Worm (Caenorhabditis elegans) whole organism, L4 larva: ENCODE data around the gene T28C6.8.

Experiments
- D1046.2 ChIP-seq: fragments of 200-800 bp; sonication (Bioruptor generic); IDR thresholded peaks from 2 replicates; pipeline ENCODE4 v1.3.6; 2022; ENCODE audit warnings: missing genetic modification characterization, missing compliant biosample characterization
- R02D3.7 ChIP-seq: fragments of 150-350 bp; sonication (generic microtip); optimal IDR thresholded peaks from 3 replicates; lab custom pipeline; 2014; ENCODE audit warnings: missing biosample characterization, missing genetic modification characterization
- Y105C5A.15 ChIP-seq: fragments of 200-800 bp; sonication (Bioruptor generic); IDR thresholded peaks from 2 replicates; pipeline ENCODE4 v1.3.6; 2022; ENCODE audit warnings: missing genetic modification characterization, missing compliant biosample characterization
- Y48G9A.11 ChIP-seq: fragments of 200-800 bp; sonication (Bioruptor generic); IDR thresholded peaks from 2 replicates; pipeline ENCODE4 v1.3.6; 2022; ENCODE audit warnings: missing genetic modification reagents, missing genetic modification characterization, missing compliant biosample characterization
- Y5F2A.4 ChIP-seq: fragments of 200-800 bp; sonication (Bioruptor generic); optimal IDR thresholded peaks from 2 replicates; lab custom pipeline; 2018; ENCODE audit warnings: mild to moderate bottlenecking, missing genetic modification characterization, missing compliant biosample characterization
- ZK337.2 ChIP-seq: fragments of 200-800 bp; sonication (Bioruptor generic); IDR thresholded peaks from 2 replicates; pipeline ENCODE4 v1.3.6; 2022; ENCODE audit warnings: missing genetic modification reagents, missing genetic modification characterization, missing compliant biosample characterization
- aha-1 ChIP-seq: fragments of 150-350 bp; peaks from one replicate; lab custom pipeline; 2014; ENCODE audit warnings: missing biosample characterization, missing genetic modification characterization
- ceh-32 ChIP-seq: sonication (generic microtip); optimal IDR thresholded peaks from 2 replicates; lab custom pipeline; 2016; ENCODE audit warnings: mild to moderate bottlenecking, missing genetic modification characterization, missing compliant biosample characterization; ENCODE audit not compliant: poor library complexity
- ceh-44 ChIP-seq: fragments of 200-800 bp; sonication (Bioruptor generic); IDR thresholded peaks from 2 replicates; pipeline ENCODE4 v1.3.6; 2022; ENCODE audit warnings: missing genetic modification reagents, missing genetic modification characterization, missing compliant biosample characterization
- ceh-62 ChIP-seq: sonication (generic microtip); optimal IDR thresholded peaks from 2 replicates; lab custom pipeline; 2017; ENCODE audit warnings: missing biosample characterization, missing genetic modification characterization
- ceh-82 ChIP-seq: sonication (generic microtip); optimal IDR thresholded peaks from 2 replicates; lab custom pipeline; 2017; ENCODE audit warnings: missing biosample characterization, missing genetic modification characterization
- dmd-6 ChIP-seq: fragments of 200-800 bp; sonication (Bioruptor generic); IDR thresholded peaks from 2 replicates; pipeline ENCODE4 v1.3.6; 2022; ENCODE audit warnings: missing genetic modification reagents, missing genetic modification characterization, missing compliant biosample characterization
- dmd-9 ChIP-seq: fragments of 200-800 bp; sonication (Bioruptor generic); IDR thresholded peaks from 2 replicates; pipeline ENCODE4 v1.3.6; 2022; ENCODE audit warnings: missing genetic modification reagents, missing genetic modification characterization, missing compliant biosample characterization
- dpl-1 ChIP-seq: fragments of 150-350 bp; optimal IDR thresholded peaks from 2 replicates; lab custom pipeline; 2014; ENCODE audit warnings: missing biosample characterization, missing genetic modification reagents, missing genetic modification characterization
- egl-27 ChIP-seq: sonication (generic microtip); optimal IDR thresholded peaks from 3 replicates; lab custom pipeline; 2017; ENCODE audit warnings: missing biosample characterization, missing genetic modification reagents, missing genetic modification characterization
- egl-43 ChIP-seq: fragments of 200-800 bp; sonication (Bioruptor generic); IDR thresholded peaks from 2 replicates; pipeline ENCODE4 v1.3.6; 2022; ENCODE audit warnings: missing genetic modification reagents, missing genetic modification characterization, missing compliant biosample characterization
- fkh-10 ChIP-seq: fragments of 150-350 bp; optimal IDR thresholded peaks from 2 replicates; lab custom pipeline; 2014; ENCODE audit warnings: missing biosample characterization, missing genetic modification reagents, missing genetic modification characterization
- hlh-30 ChIP-seq: sonication (generic microtip); optimal IDR thresholded peaks from 2 replicates; lab custom pipeline; 2017; ENCODE audit warnings: antibody characterized with exemption, mild to moderate bottlenecking, missing genetic modification characterization, missing compliant biosample characterization; ENCODE audit not compliant: insufficient read depth
- lim-7 ChIP-seq: fragments of 200-800 bp; sonication (Bioruptor generic); IDR thresholded peaks from 2 replicates; pipeline ENCODE4 v1.3.6; 2022; ENCODE audit warnings: missing genetic modification characterization, missing compliant biosample characterization
- lin-13 ChIP-seq: fragments of 150-350 bp; optimal IDR thresholded peaks from 2 replicates; lab custom pipeline; 2014; ENCODE audit warnings: missing biosample characterization, missing genetic modification reagents, missing genetic modification characterization
- lin-15B ChIP-seq: fragments of 150-350 bp; sonication (generic microtip); optimal IDR thresholded peaks from 3 replicates; lab custom pipeline; 2014; ENCODE audit warnings: missing biosample characterization, missing genetic modification characterization
- lin-29 ChIP-seq: fragments of 200-800 bp; sonication (Bioruptor generic); IDR thresholded peaks from 2 replicates; pipeline ENCODE4 v1.3.6; 2022; ENCODE audit warnings: missing genetic modification reagents, missing genetic modification characterization, missing compliant biosample characterization
- lin-38 ChIP-seq: fragments of 200-800 bp; sonication (Bioruptor generic); IDR thresholded peaks from 2 replicates; pipeline ENCODE4 v1.3.6; 2022; ENCODE audit warnings: missing genetic modification reagents, missing genetic modification characterization, missing compliant biosample characterization
- lir-3 ChIP-seq: sonication (generic microtip); optimal IDR thresholded peaks from 2 replicates; lab custom pipeline; 2016; ENCODE audit warnings: mild to moderate bottlenecking, missing genetic modification characterization, missing compliant biosample characterization
- madf-9 ChIP-seq: fragments of 200-800 bp; sonication (Bioruptor generic); conservative IDR thresholded peaks from 2 replicates; pipeline ENCODE4 v1.3.6; 2022; ENCODE audit warnings: missing genetic modification reagents, missing genetic modification characterization, missing compliant biosample characterization
- mep-1 ChIP-seq: fragments of 150-350 bp; sonication (generic microtip); optimal IDR thresholded peaks from 3 replicates; lab custom pipeline; 2014; ENCODE audit warnings: missing biosample characterization, missing genetic modification characterization
- mes-2 ChIP-seq: sonication (generic microtip); optimal IDR thresholded peaks from 2 replicates; lab custom pipeline; 2016; ENCODE audit warnings: missing genotype, mild to moderate bottlenecking, missing genetic modification characterization, missing compliant biosample characterization; ENCODE audit not compliant: poor library complexity, severe bottlenecking
- mxl-3 ChIP-seq: fragments of 200-800 bp; sonication (Bioruptor generic); optimal IDR thresholded peaks from 2 replicates; lab custom pipeline; 2018; ENCODE audit warnings: mild to moderate bottlenecking, missing genetic modification characterization, missing compliant biosample characterization
- nhr-10 ChIP-seq: fragments of 150-350 bp; optimal IDR thresholded peaks from 2 replicates; lab custom pipeline; 2014; ENCODE audit warnings: missing biosample characterization, missing genetic modification characterization
- nhr-102 ChIP-seq: sonication (generic microtip); optimal IDR thresholded peaks from 2 replicates; lab custom pipeline; 2016; ENCODE audit warnings: mild to moderate bottlenecking, missing genetic modification characterization, moderate library complexity, missing compliant biosample characterization
- nhr-111 ChIP-seq: fragments of 200-800 bp; sonication (Bioruptor generic); optimal IDR thresholded peaks from 2 replicates; lab custom pipeline; 2018; ENCODE audit warnings: mild to moderate bottlenecking, missing genetic modification characterization, missing compliant biosample characterization
- nhr-28 ChIP-seq: fragments of 150-350 bp; optimal IDR thresholded peaks from 2 replicates; lab custom pipeline; 2014; ENCODE audit warnings: missing biosample characterization, missing genetic modification characterization
- nhr-42 ChIP-seq: fragments of 200-800 bp; sonication (Bioruptor generic); IDR thresholded peaks from 2 replicates; pipeline ENCODE4 v1.3.6; 2022; ENCODE audit warnings: missing genetic modification characterization, missing compliant biosample characterization
- nhr-6 ChIP-seq: fragments of 150-350 bp; optimal IDR thresholded peaks from 2 replicates; lab custom pipeline; 2014; ENCODE audit warnings: missing biosample characterization, missing genetic modification characterization
- nhr-76 ChIP-seq: fragments of 150-350 bp; optimal IDR thresholded peaks from 2 replicates; lab custom pipeline; 2014; ENCODE audit warnings: missing biosample characterization, missing genetic modification characterization
- rbr-2 ChIP-seq: sonication (generic microtip); optimal IDR thresholded peaks from 2 replicates; lab custom pipeline; 2016; ENCODE audit warnings: missing genotype, missing genetic modification characterization, missing compliant biosample characterization
- saeg-2 ChIP-seq: fragments of 200-800 bp; sonication (Bioruptor generic); IDR thresholded peaks from 2 replicates; pipeline ENCODE4 v1.3.6; 2022; ENCODE audit warnings: missing genetic modification reagents, missing genetic modification characterization, missing compliant biosample characterization
- set-16 ChIP-seq: fragments of 200-800 bp; sonication (Bioruptor generic); IDR thresholded peaks from 2 replicates; pipeline ENCODE4 v1.3.6; 2022; ENCODE audit warnings: missing genetic modification reagents, missing genetic modification characterization, missing compliant biosample characterization
- snpc-4 ChIP-seq: fragments of 150-350 bp; optimal IDR thresholded peaks from 2 replicates; lab custom pipeline; 2014; ENCODE audit warnings: missing biosample characterization, missing genetic modification characterization
- spr-3 ChIP-seq: fragments of 200-800 bp; sonication (Bioruptor generic); optimal IDR thresholded peaks from 2 replicates; lab custom pipeline; 2018; ENCODE audit warnings: mild to moderate bottlenecking, missing genetic modification characterization, missing compliant biosample characterization
- tag-97 ChIP-seq: fragments of 200-800 bp; sonication (Bioruptor generic); IDR thresholded peaks from 2 replicates; pipeline ENCODE4 v1.3.6; 2022; ENCODE audit warnings: missing genetic modification characterization, missing compliant biosample characterization
- unc-130 ChIP-seq: sonication (generic microtip); optimal IDR thresholded peaks from 2 replicates; lab custom pipeline; 2016; ENCODE audit warnings: missing genetic modification reagents, missing genetic modification characterization, missing compliant biosample characterization
- ztf-7 ChIP-seq: fragments of 150-350 bp; optimal IDR thresholded peaks from 2 replicates; lab custom pipeline; 2014; ENCODE audit warnings: missing biosample characterization, missing genetic modification characterization

The T28C6.8 gene

DNA sequence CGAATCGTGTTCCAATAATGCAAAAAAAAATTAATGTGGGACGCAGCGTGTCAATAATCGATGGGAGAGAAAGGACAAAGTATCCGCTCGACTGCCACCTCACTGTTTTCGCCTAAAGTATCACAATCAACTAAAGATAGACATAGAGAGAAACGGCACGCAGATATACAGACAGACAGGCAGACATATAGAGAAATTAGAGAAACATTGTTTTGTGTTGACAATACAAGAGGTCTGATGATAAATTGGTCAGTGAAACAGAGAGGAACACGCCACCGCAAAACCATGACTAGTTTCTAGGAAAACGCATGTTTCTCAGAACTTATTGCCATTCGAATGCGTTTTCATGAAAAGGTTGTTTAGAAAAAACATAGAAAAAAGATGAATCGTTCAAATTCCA, at the start of gene T28C6.8 (continued):
- no peak for TF ChIP-seq madf-9 (GFP tag; lab: Robert Waterston, UW)
- no peak for TF ChIP-seq ceh-32 (tag; lab: Kevin White, UChicago)
- no peak for TF ChIP-seq ceh-62 (tag; lab: Kevin White, UChicago)
- TF ChIP-seq set-16 (GFP tag; lab: Robert Waterston, UW) = no peak
- no peak for TF ChIP-seq rbr-2 (tag; lab: Kevin White, UChicago)
- TF ChIP-seq hlh-30 (tag; lab: Kevin White, UChicago) = peak; percentile 68
- no peak for TF ChIP-seq lin-15B (tag; lab: Kevin White, UChicago)
- no peak for TF ChIP-seq nhr-102 (tag; lab: Kevin White, UChicago)
- TF ChIP-seq nhr-76 (tag; lab: Kevin White, UChicago) = no peak
- TF ChIP-seq R02D3.7 (tag; lab: Kevin White, UChicago) = no peak
- no peak for TF ChIP-seq lim-7 (GFP tag; lab: Robert Waterston, UW)
- TF ChIP-seq nhr-42 (GFP tag; lab: Robert Waterston, UW) = no peak
- TF ChIP-seq egl-27 = no peak
- no peak for TF ChIP-seq ZK337.2
- TF ChIP-seq unc-130 = no peak
- peak; percentile 83 for TF ChIP-seq mxl-3 (GFP tag; lab: Kevin White, UChicago)
- no peak for TF ChIP-seq fkh-10
- peak; percentile 23 for TF ChIP-seq mep-1 (tag; lab: Kevin White, UChicago)
- TF ChIP-seq nhr-6 (tag; lab: Kevin White, UChicago) = no peak
- no peak for TF ChIP-seq dmd-9 (GFP tag; lab: Robert Waterston, UW)
- TF ChIP-seq lin-13 (GFP tag; lab: Kevin White, UChicago) = peak; percentile 16
- peak; percentile 88 for TF ChIP-seq nhr-28 (tag; lab: Kevin White, UChicago)
- TF ChIP-seq Y105C5A.15 (GFP tag; lab: Robert Waterston, UW) = no peak
- TF ChIP-seq mes-2 (tag; lab: Kevin White, UChicago) = peak; percentile 29
- no peak for TF ChIP-seq D1046.2 (GFP tag; lab: Robert Waterston, UW)
- no peak for TF ChIP-seq lin-29 (GFP tag; lab: Robert Waterston, UW)
- TF ChIP-seq spr-3 (GFP tag; lab: Kevin White, UChicago) = no peak
- no peak for TF ChIP-seq ztf-7 (tag; lab: Kevin White, UChicago)
- no peak for TF ChIP-seq egl-43 (GFP tag; lab: Robert Waterston, UW)
- TF ChIP-seq dmd-6 (GFP tag; lab: Robert Waterston, UW) = peak; percentile 46
- TF ChIP-seq ceh-44 (GFP tag; lab: Robert Waterston, UW) = no peak
- TF ChIP-seq tag-97 = no peak
- peak; percentile 77 for TF ChIP-seq aha-1 (tag; lab: Kevin White, UChicago)
- no peak for TF ChIP-seq lin-38 (GFP tag; lab: Robert Waterston, UW)
- no peak for TF ChIP-seq lir-3 (tag; lab: Kevin White, UChicago)
- no peak for TF ChIP-seq Y48G9A.11 (GFP tag; lab: Robert Waterston, UW)
- TF ChIP-seq, all 104 proteins: peak for 21

ce11 chrIV:8879810-8880209, 49.3 kb upstream of the T28C6.8 start, which contains the start of gene npax-4:
TSS of gene npax-4 (minus strand) at chrIV:8879910.
- TF ChIP-seq nhr-111 (GFP tag; lab: Kevin White, UChicago) = no peak
- no peak for TF ChIP-seq nhr-42 (GFP tag; lab: Robert Waterston, UW)
- TF ChIP-seq dpl-1 (GFP tag; lab: Kevin White, UChicago) = no peak
- TF ChIP-seq dmd-6 (GFP tag; lab: Robert Waterston, UW) = no peak
- TF ChIP-seq mep-1 (tag; lab: Kevin White, UChicago) = no peak
- TF ChIP-seq snpc-4 (tag; lab: Kevin White, UChicago) = no peak
- no peak for TF ChIP-seq saeg-2 (GFP tag; lab: Robert Waterston, UW)
- TF ChIP-seq Y5F2A.4 = no peak
- TF ChIP-seq nhr-10 (tag; lab: Kevin White, UChicago) = no peak
- TF ChIP-seq ceh-82 (tag; lab: Kevin White, UChicago) = no peak
